Fruit fly (Drosophila melanogaster) Kc167 (cell line): ENCODE measurements around the gene SF1.

Experiments
- Myc ChIP-seq: fragments of >200 bp; optimal IDR thresholded peaks from 2 replicates; lab custom pipeline; 2017; ENCODE audit warnings: missing external identifiers
- Sin3A ChIP-seq: fragments of >200 bp; optimal IDR thresholded peaks from 2 replicates; lab custom pipeline; 2018; ENCODE audit warnings: missing external identifiers
- psq ChIP-seq: fragments of >200 bp; optimal IDR thresholded peaks from 2 replicates; lab custom pipeline; 2017; ENCODE audit warnings: missing external identifiers

DNA sequence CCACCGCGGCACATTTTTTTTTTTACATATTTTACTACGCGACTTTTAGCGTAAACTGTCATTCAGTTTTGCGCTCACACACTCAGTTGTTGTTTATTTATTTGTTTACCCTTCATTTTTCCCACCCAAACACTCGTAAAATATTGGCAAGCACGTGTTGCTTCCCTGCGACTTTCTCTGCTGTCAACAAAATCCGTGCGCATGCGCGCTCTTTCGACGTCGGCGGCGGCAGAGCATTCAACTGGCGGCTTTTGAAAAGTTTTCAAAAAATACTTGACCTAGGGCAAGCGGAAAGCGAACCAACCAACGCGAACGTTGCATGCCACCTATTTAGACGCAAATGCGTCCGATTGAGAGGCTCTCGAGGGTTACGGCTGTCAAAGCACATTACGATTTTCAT is 33.4 kb upstream of the SF1 start:
- no peak for TF ChIP-seq Sin3A (lab: Kevin White, UChicago)
- TF ChIP-seq Myc (lab: Kevin White, UChicago): no peak
- TF ChIP-seq psq (lab: Kevin White, UChicago): no peak
